Worm (Caenorhabditis elegans) whole organism, L1 larva: ENCODE results near the gene lsd-1.

Source experiments
- efl-3 ChIP-seq: fragments of 200-800 bp; sonication (Bioruptor generic); optimal IDR thresholded peaks from 2 replicates; lab custom pipeline; 2018; ENCODE audit warnings: mild to moderate bottlenecking, missing genetic modification characterization, missing compliant biosample characterization
- pax-3 ChIP-seq: fragments of 200-800 bp; sonication (Bioruptor generic); optimal IDR thresholded peaks from 2 replicates; lab custom pipeline; 2018; ENCODE audit warnings: mild to moderate bottlenecking, missing genetic modification characterization, moderate library complexity, missing compliant biosample characterization

- TF ChIP-seq pax-3 (tag; lab: Kevin White, UChicago) (no peak), efl-3 (GFP tag; lab: Kevin White, UChicago) (no peak)
Observed at ce11 chrX:11965163-11965562, 16.5 kb downstream of the lsd-1 start.
